Fruit fly (Drosophila melanogaster): ENCODE measurements around the gene crp.

crp gene

DNA sequence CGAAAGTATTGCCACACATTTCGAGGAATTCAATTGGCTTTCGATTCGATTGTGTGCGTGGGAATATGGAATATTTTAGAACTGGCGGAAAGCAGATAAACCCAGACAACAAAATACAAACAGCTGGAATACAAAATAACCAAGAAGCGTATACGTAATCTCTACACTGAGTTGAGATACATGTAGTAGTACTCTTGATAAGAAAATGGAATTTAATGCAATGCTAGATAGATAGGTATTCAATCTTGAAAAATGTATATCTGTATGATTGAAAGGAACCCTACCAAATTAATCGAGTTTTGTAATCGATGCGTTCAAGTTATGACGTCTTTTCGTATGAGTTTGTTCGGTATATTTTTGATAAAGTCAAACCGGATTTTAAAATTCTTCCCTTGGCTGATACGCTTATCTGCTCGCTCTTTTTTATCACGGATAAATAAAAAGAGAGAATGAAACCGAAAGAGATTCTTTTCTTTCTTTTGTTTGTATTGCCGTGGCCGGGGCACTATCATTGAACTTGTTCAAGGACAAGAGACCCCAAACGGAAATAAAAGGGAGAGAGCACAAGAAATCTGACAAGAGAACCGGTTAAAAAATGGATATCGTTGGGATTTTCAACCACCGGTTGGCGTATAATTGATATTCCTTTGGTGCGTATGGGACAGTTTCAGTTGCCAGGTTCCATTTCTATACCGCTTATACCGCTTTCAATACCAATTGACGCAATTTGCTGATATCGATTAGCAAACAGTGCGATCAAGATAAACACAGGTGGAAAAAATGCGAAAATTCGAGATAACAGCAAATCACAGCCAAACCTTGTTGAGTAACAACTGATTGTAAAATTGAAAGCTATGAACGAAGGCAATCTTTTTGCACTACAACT is 32.1 kb downstream of the crp start (continued):
- peak; percentile 39 for TF ChIP-seq CG15601 (tag; optimal IDR thresholded peaks at IDR 0.05)
- no peak for TF ChIP-seq CG1024 (GFP tag; IDR thresholded peaks at IDR 0.05)
- no peak for TF ChIP-seq CG31388 (GFP tag; optimal IDR thresholded peaks at IDR 0.05)

DNA sequence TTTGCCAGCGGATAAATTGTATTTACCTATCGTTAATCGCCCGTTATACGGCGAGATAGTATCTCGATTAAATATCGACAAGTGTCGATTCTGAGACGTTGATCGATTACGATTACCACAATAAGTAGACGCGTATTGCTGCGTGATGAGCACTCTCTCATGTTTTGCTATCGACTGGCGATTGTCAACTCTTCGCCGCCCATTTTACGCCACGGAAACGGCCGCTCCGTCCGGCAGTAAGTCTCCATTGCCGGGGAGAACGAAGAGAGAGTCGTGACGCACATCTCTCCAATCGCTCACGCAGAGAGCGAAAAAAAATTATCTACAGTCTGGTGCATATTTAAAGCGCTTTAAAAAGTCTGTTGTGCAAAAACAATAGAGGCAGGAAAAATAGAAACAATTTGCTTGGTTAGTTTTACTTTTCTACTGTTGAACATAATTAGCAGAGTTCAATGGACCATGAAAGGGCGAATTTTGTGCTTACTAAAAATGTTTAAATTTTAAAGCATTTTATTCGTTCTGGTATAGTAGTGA is 35.9 kb downstream of the crp start, which contains the start of gene CG46309:
CG46309 (minus strand) TSS at position 191 of the 534 bp plus-strand sequence.
- TF ChIP-seq CG2120 (GFP tag; optimal IDR thresholded peaks at IDR 0.05) (peak; percentile 74), B-H1 (GFP tag; IDR thresholded peaks at IDR 0.05) (no peak), nerfin-1 (tag; optimal IDR thresholded peaks at IDR 0.05) (no peak), CG1647 (GFP tag; optimal IDR thresholded peaks at IDR 0.05) (no peak), Vsx1 (GFP tag; optimal IDR thresholded peaks at IDR 0.05) (peak; percentile 2), CG30020 (tag; optimal IDR thresholded peaks at IDR 0.05) (no peak), corto (GFP tag; optimal IDR thresholded peaks at IDR 0.05) (no peak), cad (GFP tag; optimal IDR thresholded peaks at IDR 0.05) (no peak), ap (GFP tag; IDR thresholded peaks at IDR 0.05) (no peak), unpg (GFP tag; optimal IDR thresholded peaks at IDR 0.05) (no peak), ato (GFP tag; IDR thresholded peaks at IDR 0.05; ENCODE audit: partially characterized antibody) (peak; percentile 98), NFAT (GFP tag; IDR thresholded peaks at IDR 0.05) (no peak), CG11398 (GFP tag; optimal IDR thresholded peaks at IDR 0.05) (peak; percentile 9), tgo (GFP tag; IDR thresholded peaks at IDR 0.05) (no peak), CG10431 (GFP tag; optimal IDR thresholded peaks at IDR 0.05) (no peak), tin (GFP tag; optimal IDR thresholded peaks at IDR 0.05) (peak; percentile 4), caup (GFP tag; optimal IDR thresholded peaks at IDR 0.05; ENCODE audit: severe bottlenecking) (peak; percentile 46), CG14710 (tag; optimal IDR thresholded peaks at IDR 0.05) (no peak), CG15269 (tag; optimal IDR thresholded peaks at IDR 0.05) (no peak), Camta (GFP tag; optimal IDR thresholded peaks at IDR 0.05) (peak; percentile 13), CG18764 (GFP tag; optimal IDR thresholded peaks at IDR 0.05) (no peak), Dll (GFP tag; IDR thresholded peaks at IDR 0.05; ENCODE audit: partially characterized antibody) (peak; percentile 86), Med (GFP tag) (no peak), CG17328 (GFP tag; IDR thresholded peaks at IDR 0.05) (no peak), btn (GFP tag; optimal IDR thresholded peaks at IDR 0.05) (no peak), nerfin-2 (GFP tag; IDR thresholded peaks at IDR 0.05; ENCODE audit: partially characterized antibody) (peak; percentile 99), Dad (GFP tag; optimal IDR thresholded peaks at IDR 0.05) (no peak), ftz-f1 (GFP tag; optimal IDR thresholded peaks at IDR 0.05) (no peak), bab2 (GFP tag; optimal IDR thresholded peaks at IDR 0.05) (peak; percentile 30), ken (GFP tag; IDR thresholded peaks at IDR 0.05) (no peak), CG4424 (GFP tag; optimal IDR thresholded peaks at IDR 0.05) (peak; percentile 18), CrebB (tag; optimal IDR thresholded peaks at IDR 0.05) (peak; percentile 72), da (GFP tag; optimal IDR thresholded peaks at IDR 0.05) (no peak), CG16813 (GFP tag; IDR thresholded peaks at IDR 0.05; ENCODE audit: partially characterized antibody) (peak; percentile 89; the same call in 2 of the 3 replicates), ssp (GFP tag; IDR thresholded peaks at IDR 0.05) (no peak), jumu (GFP tag; optimal IDR thresholded peaks at IDR 0.05) (no peak), HLH3B (GFP tag; IDR thresholded peaks at IDR 0.05) (no peak; the same call in 1 of the 2 replicates), gce (GFP tag; IDR thresholded peaks at IDR 0.05) (no peak), fd3F (GFP tag; optimal IDR thresholded peaks at IDR 0.05) (peak; percentile 13), CG6765 (GFP tag; optimal IDR thresholded peaks at IDR 0.05) (peak; percentile 17), CG8924 (tag; optimal IDR thresholded peaks at IDR 0.05) (peak; percentile 64), D (optimal IDR thresholded peaks at IDR 0.05) (no peak), D (GFP tag; optimal IDR thresholded peaks at IDR 0.05) (no peak), amos (GFP tag; IDR thresholded peaks at IDR 0.05; ENCODE audit: partially characterized antibody) (peak; percentile 84; the same call in 1 of the 2 replicates)

Data from whole organism, embryonic.